Fruit fly (Drosophila melanogaster) whole organism, embryonic: ENCODE measurements around the gene CG42728.

ENCODE experiments used
- Adf1 ChIP-seq: fragments of 200-800 bp; sonication (Bioruptor generic); IDR thresholded peaks from 2 replicates; pipeline ENCODE4 v1.3.6; 2022; ENCODE audit warnings: missing biosample characterization, missing genetic modification characterization
- C15 ChIP-seq: fragments of 200-800 bp; sonication (Bioruptor generic); IDR thresholded peaks from 3 replicates; pipeline ENCODE4 v1.3.6; 2022; ENCODE audit warnings: missing biosample characterization, missing genetic modification characterization
- CG10959 ChIP-seq: fragments of 200-800 bp; sonication (Bioruptor generic); IDR thresholded peaks from 2 replicates; pipeline ENCODE4 v1.3.6; 2022; ENCODE audit warnings: missing biosample characterization, missing genetic modification characterization
- CG11085 ChIP-seq: fragments of 200-800 bp; sonication (Bioruptor generic); IDR thresholded peaks from 2 replicates; pipeline ENCODE4 v1.3.6; 2022; ENCODE audit warnings: missing biosample characterization, missing genetic modification characterization
- CG12155 ChIP-seq: fragments of 200-800 bp; sonication (Bioruptor generic); optimal IDR thresholded peaks from 3 replicates; lab custom pipeline; 2016; ENCODE audit warnings: missing biosample characterization, missing genetic modification characterization
- CG12942 ChIP-seq: fragments of 200-800 bp; sonication (Bioruptor generic); optimal IDR thresholded peaks from 3 replicates; lab custom pipeline; 2016; ENCODE audit warnings: missing biosample characterization, missing genetic modification characterization
- CG13775 ChIP-seq: fragments of 200-800 bp; sonication (Bioruptor generic); optimal IDR thresholded peaks from 3 replicates; lab custom pipeline; 2017; ENCODE audit warnings: missing biosample characterization, mild to moderate bottlenecking, missing genetic modification characterization
- CG14965 ChIP-seq: fragments of 200-800 bp; sonication (Bioruptor generic); optimal IDR thresholded peaks from 2 replicates; lab custom pipeline; 2016; ENCODE audit warnings: missing biosample characterization, missing genetic modification characterization, borderline replicate concordance
- CG15601 ChIP-seq: fragments of 200-800 bp; sonication (Bioruptor generic); optimal IDR thresholded peaks from 3 replicates; lab custom pipeline; 2019; ENCODE audit warnings: missing biosample characterization, mild to moderate bottlenecking, missing genetic modification characterization, moderate library complexity
- CG18764 ChIP-seq: fragments of 200-800 bp; sonication (Bioruptor generic); optimal IDR thresholded peaks from 3 replicates; lab custom pipeline; 2016; ENCODE audit warnings: missing biosample characterization, missing genetic modification characterization
- CG2120 ChIP-seq: fragments of 200-800 bp; sonication (Bioruptor generic); optimal IDR thresholded peaks from 3 replicates; lab custom pipeline; 2016; ENCODE audit warnings: missing biosample characterization, missing genetic modification characterization
- CG2199 ChIP-seq: fragments of 200-800 bp; sonication (Bioruptor generic); IDR thresholded peaks from 3 replicates; pipeline ENCODE4 v1.3.6; 2022; ENCODE audit warnings: missing biosample characterization, missing genetic modification characterization
- CG32767 ChIP-seq: fragments of 200-800 bp; sonication (Bioruptor generic); IDR thresholded peaks from 2 replicates; pipeline ENCODE4 v1.3.6; 2022; ENCODE audit warnings: missing biosample characterization, missing genetic modification characterization
- CG3726 ChIP-seq: fragments of 200-800 bp; sonication (Bioruptor generic); IDR thresholded peaks from 3 replicates; pipeline ENCODE4, ENCODE4 v1.3.6; 2022; ENCODE audit warnings: missing biosample characterization, missing genetic modification characterization
- CG3847 ChIP-seq: fragments of 200-800 bp; sonication (Bioruptor generic); IDR thresholded peaks from 2 replicates; pipeline ENCODE4 v1.3.6; 2022; ENCODE audit warnings: missing biosample characterization, missing genetic modification characterization
- CG42726 ChIP-seq: fragments of 200-800 bp; sonication (Bioruptor generic); IDR thresholded peaks from 2 replicates; pipeline ENCODE4 v1.3.6; 2022; ENCODE audit warnings: missing biosample characterization, missing genetic modification characterization; ENCODE audit not compliant: partially characterized antibody
- CG4282 ChIP-seq: fragments of 200-800 bp; sonication (Bioruptor generic); optimal IDR thresholded peaks from 2 replicates; lab custom pipeline; 2016; ENCODE audit warnings: missing biosample characterization, missing genetic modification characterization
- CG4730 ChIP-seq: fragments of 200-800 bp; sonication (Bioruptor generic); IDR thresholded peaks from 2 replicates; pipeline ENCODE4 v1.3.6; 2022; ENCODE audit warnings: missing biosample characterization, missing genetic modification characterization
- CG4854 ChIP-seq: fragments of 200-800 bp; sonication (Bioruptor generic); optimal IDR thresholded peaks from 2 replicates; lab custom pipeline; 2016; ENCODE audit warnings: missing biosample characterization, missing genetic modification characterization, inconsistent platforms
- CG6683 ChIP-seq: fragments of 200-800 bp; sonication (Bioruptor generic); optimal IDR thresholded peaks from 2 replicates; lab custom pipeline; 2017; ENCODE audit warnings: missing biosample characterization, mild to moderate bottlenecking, missing genetic modification characterization, missing genetic modification reagents
- CG7357 ChIP-seq: fragments of 200-800 bp; sonication (Bioruptor generic); IDR thresholded peaks from 3 replicates; pipeline ENCODE4 v1.3.6; 2022; ENCODE audit warnings: missing biosample characterization, missing genetic modification characterization
- CG8478 ChIP-seq: fragments of >200 bp; optimal IDR thresholded peaks from 2 replicates; lab custom pipeline; 2018
- CG9437 ChIP-seq: fragments of 200-800 bp; sonication (Bioruptor generic); optimal IDR thresholded peaks from 2 replicates; lab custom pipeline; 2018; ENCODE audit warnings: missing biosample characterization, mild to moderate bottlenecking, missing genetic modification characterization
- E2f1 ChIP-seq: fragments of 200-800 bp; sonication (Bioruptor generic); IDR thresholded peaks from 2 replicates; pipeline ENCODE4 v1.3.6; 2022; ENCODE audit warnings: missing biosample characterization, missing genetic modification characterization
- Fer2 ChIP-seq: fragments of 200-800 bp; sonication (Bioruptor generic); optimal IDR thresholded peaks from 2 replicates; lab custom pipeline; 2018; ENCODE audit warnings: missing biosample characterization, mild to moderate bottlenecking, missing genetic modification characterization, moderate library complexity
- Gsc ChIP-seq: fragments of 200-800 bp; sonication (Bioruptor generic); IDR thresholded peaks from 2 replicates; pipeline ENCODE4 v1.3.6; 2022; ENCODE audit warnings: missing biosample characterization, missing genetic modification characterization
- Gug ChIP-seq: fragments of 200-800 bp; sonication (Bioruptor generic); IDR thresholded peaks from 4 replicates; pipeline ENCODE4 v1.3.6; 2022; ENCODE audit warnings: missing biosample characterization, missing genetic modification characterization
- H2.0 ChIP-seq: fragments of 200-800 bp; sonication (Bioruptor generic); IDR thresholded peaks from 2 replicates; pipeline ENCODE4 v1.3.6; 2022; ENCODE audit warnings: missing biosample characterization, missing genetic modification characterization
- Jarid2 ChIP-seq: fragments of 200-800 bp; sonication (Bioruptor generic); optimal IDR thresholded peaks from 3 replicates; lab custom pipeline; 2017; ENCODE audit warnings: mild to moderate bottlenecking, missing biosample characterization, missing genetic modification reagents, missing genetic modification characterization
- Med ChIP-seq: fragments of 200-800 bp; sonication (Bioruptor generic); peaks from one replicate; lab custom pipeline; 2016; ENCODE audit warnings: missing biosample characterization, missing genetic modification characterization, mild to moderate bottlenecking, inconsistent platforms, moderate library complexity
- NK7.1 ChIP-seq: fragments of 200-800 bp; sonication (Bioruptor generic); optimal IDR thresholded peaks from 3 replicates; lab custom pipeline; 2016; ENCODE audit warnings: missing biosample characterization, missing genetic modification characterization
- Sry-δ ChIP-seq: fragments of 200-800 bp; sonication (Bioruptor generic); optimal IDR thresholded peaks from 2 replicates; lab custom pipeline; 2016; ENCODE audit warnings: missing biosample characterization, missing genetic modification characterization
- TFAM ChIP-seq: fragments of 200-800 bp; sonication (Bioruptor generic); optimal IDR thresholded peaks from 2 replicates; lab custom pipeline; 2017; ENCODE audit warnings: missing biosample characterization, missing genetic modification characterization, inconsistent platforms
- Xbp1 ChIP-seq: fragments of 200-800 bp; sonication (Bioruptor generic); optimal IDR thresholded peaks from 3 replicates; lab custom pipeline; 2016; ENCODE audit warnings: missing biosample characterization, mild to moderate bottlenecking, missing genetic modification characterization
- amos ChIP-seq: fragments of 200-800 bp; sonication (Bioruptor generic); IDR thresholded peaks from 2 replicates; pipeline ENCODE4 v1.3.6; 2022; ENCODE audit warnings: missing biosample characterization, missing genetic modification characterization; ENCODE audit not compliant: partially characterized antibody
- cad ChIP-seq: fragments of >200 bp; optimal IDR thresholded peaks from 2 replicates; lab custom pipeline; 2017; ENCODE audit warnings: missing biosample characterization, missing genetic modification characterization
- cg ChIP-seq: fragments of 200-800 bp; sonication (Bioruptor generic); optimal IDR thresholded peaks from 3 replicates; lab custom pipeline; 2019; ENCODE audit warnings: missing biosample characterization, mild to moderate bottlenecking, missing genetic modification characterization, moderate library complexity
- danr ChIP-seq: fragments of 200-800 bp; sonication (Bioruptor generic); IDR thresholded peaks from 2 replicates; pipeline ENCODE4 v1.3.6; 2022; ENCODE audit warnings: missing biosample characterization, missing genetic modification characterization
- dmrt11E ChIP-seq: fragments of 200-800 bp; sonication (Bioruptor generic); optimal IDR thresholded peaks from 3 replicates; lab custom pipeline; 2018; ENCODE audit warnings: missing biosample characterization, mild to moderate bottlenecking, missing genetic modification characterization, moderate library complexity
- ewg ChIP-seq: fragments of 200-800 bp; sonication (Bioruptor generic); optimal IDR thresholded peaks from 3 replicates; lab custom pipeline; 2017; ENCODE audit warnings: mild to moderate bottlenecking, missing biosample characterization, missing genetic modification reagents, missing genetic modification characterization
- exex ChIP-seq: fragments of 200-800 bp; sonication (Bioruptor generic); optimal IDR thresholded peaks from 4 replicates; lab custom pipeline; 2018; ENCODE audit warnings: missing biosample characterization, mild to moderate bottlenecking, missing genetic modification characterization, moderate library complexity
- gt ChIP-seq: fragments of 200-800 bp; sonication (Bioruptor generic); IDR thresholded peaks from 2 replicates; pipeline ENCODE4 v1.3.6; 2022; ENCODE audit warnings: missing biosample characterization, missing genetic modification characterization
- inv ChIP-seq: fragments of 200-800 bp; sonication (Bioruptor generic); IDR thresholded peaks from 2 replicates; pipeline ENCODE4 v1.3.6; 2022; ENCODE audit warnings: missing biosample characterization, missing genetic modification characterization; ENCODE audit not compliant: partially characterized antibody
- jumu ChIP-seq: fragments of 200-800 bp; sonication (Bioruptor generic); optimal IDR thresholded peaks from 3 replicates; lab custom pipeline; 2016; ENCODE audit warnings: missing biosample characterization, missing genetic modification characterization
- kni ChIP-seq: fragments of 200-800 bp; sonication (Bioruptor generic); optimal IDR thresholded peaks from 3 replicates; lab custom pipeline; 2017; ENCODE audit warnings: mild to moderate bottlenecking, missing biosample characterization, missing genetic modification reagents, missing genetic modification characterization
- pros ChIP-seq: fragments of 200-800 bp; sonication (Bioruptor generic); optimal IDR thresholded peaks from 3 replicates; lab custom pipeline; 2019; ENCODE audit warnings: missing biosample characterization, mild to moderate bottlenecking, missing genetic modification characterization, moderate library complexity
- ranshi ChIP-seq: fragments of 200-800 bp; sonication (Bioruptor generic); IDR thresholded peaks from 2 replicates; pipeline ENCODE4 v1.3.6; 2022; ENCODE audit warnings: missing biosample characterization, missing genetic modification characterization
- sr ChIP-seq: fragments of 200-800 bp; sonication (Bioruptor generic); IDR thresholded peaks from 3 replicates; pipeline ENCODE4 v1.3.6; 2022; ENCODE audit warnings: missing biosample characterization, missing genetic modification characterization
- tna ChIP-seq: fragments of 200-800 bp; sonication (Bioruptor generic); IDR thresholded peaks from 2 replicates; pipeline ENCODE4 v1.3.6; 2022; ENCODE audit warnings: missing biosample characterization, missing genetic modification characterization; ENCODE audit not compliant: partially characterized antibody
- trh ChIP-seq: fragments of 200-800 bp; sonication (Bioruptor generic); optimal IDR thresholded peaks from 2 replicates; lab custom pipeline; 2016; ENCODE audit warnings: missing biosample characterization, missing genetic modification characterization

CG42728 gene

dm6 chr3L:15544455-15545415 is 16.7 kb upstream of the CG42728 start (continued):
- TF ChIP-seq CG12155 (no peak), CG3847 (GFP tag; lab: Robert Waterston, UW) (no peak), cg (GFP tag; lab: Kevin White, UChicago) (peak; percentile 88), gt (no peak), CG2199 (GFP tag; lab: Robert Waterston, UW) (no peak), CG10959 (GFP tag; lab: Robert Waterston, UW) (no peak), NK7.1 (GFP tag; lab: Kevin White, UChicago) (no peak), Xbp1 (GFP tag; lab: Kevin White, UChicago) (no peak), CG14965 (GFP tag; lab: Kevin White, UChicago) (no peak), CG6683 (GFP tag; lab: Kevin White, UChicago) (no peak), danr (GFP tag; lab: Robert Waterston, UW) (no peak), Gug (GFP tag; lab: Robert Waterston, UW) (peak; percentile 16; the same call in 1 of the 4 replicates), CG32767 (GFP tag; lab: Robert Waterston, UW) (no peak), amos (GFP tag; lab: Robert Waterston, UW) (no peak), CG8478 (no peak), CG9437 (GFP tag; lab: Kevin White, UChicago) (no peak), H2.0 (GFP tag; lab: Robert Waterston, UW) (no peak), pros (GFP tag; lab: Kevin White, UChicago) (peak; percentile 12), CG4282 (GFP tag; lab: Kevin White, UChicago) (no peak), CG11085 (GFP tag; lab: Robert Waterston, UW) (no peak), C15 (GFP tag; lab: Robert Waterston, UW) (no peak), TFAM (no peak), CG3726 (GFP tag; lab: Robert Waterston, UW) (no peak), Sry-δ (GFP tag; lab: Kevin White, UChicago) (no peak), trh (GFP tag; lab: Kevin White, UChicago) (no peak), cad (GFP tag; lab: Kevin White, UChicago) (no peak), Fer2 (no peak), ranshi (0 out of 2 replicates have a peak, but pooled peaks have one; percentile 6), CG15601 (tag; lab: Kevin White, UChicago) (peak; percentile 6), ewg (no peak), Med (GFP tag; lab: Kevin White, UChicago) (peak; percentile 3), CG13775 (GFP tag; lab: Kevin White, UChicago) (no peak), CG18764 (GFP tag; lab: Kevin White, UChicago) (no peak), exex (tag; lab: Kevin White, UChicago) (no peak), kni (GFP tag; lab: Kevin White, UChicago) (peak; percentile 17), CG42726 (GFP tag; lab: Robert Waterston, UW) (no peak), CG7357 (GFP tag; lab: Robert Waterston, UW) (no peak), sr (no peak), inv (GFP tag; lab: Robert Waterston, UW) (no peak), tna (GFP tag; lab: Robert Waterston, UW) (no peak), CG12942 (no peak), CG2120 (GFP tag; lab: Kevin White, UChicago) (no peak), Gsc (GFP tag; lab: Robert Waterston, UW) (no peak), dmrt11E (tag; lab: Kevin White, UChicago) (no peak), Adf1 (no peak), Jarid2 (GFP tag; lab: Kevin White, UChicago) (no peak), jumu (GFP tag; lab: Kevin White, UChicago) (no peak), CG4854 (GFP tag; lab: Kevin White, UChicago) (no peak), E2f1 (GFP tag; lab: Robert Waterston, UW) (no peak), CG4730 (GFP tag; lab: Robert Waterston, UW) (no peak)
